Fruit fly (Drosophila melanogaster): ENCODE data around the gene CG34150.

CG34150 gene

DNA sequence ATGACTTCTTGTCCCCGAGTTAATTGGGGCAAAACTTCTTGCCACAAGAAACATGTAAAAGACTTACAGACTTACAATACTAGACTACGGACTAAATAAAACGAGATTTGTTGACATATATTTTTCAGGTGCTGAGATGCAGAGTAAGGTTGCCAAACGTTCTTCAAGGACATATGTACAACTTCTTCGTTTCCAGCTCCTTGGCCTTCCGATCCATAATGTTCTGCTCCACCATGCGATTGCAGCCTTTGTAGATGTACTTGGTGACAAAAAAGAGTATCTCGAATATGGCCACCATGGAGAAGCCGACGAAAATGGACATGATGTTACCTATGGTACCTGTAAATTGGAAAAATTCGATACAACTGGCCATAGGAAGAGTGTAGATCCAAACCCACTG, 43.4 kb downstream of the CG34150 start, which contains the start of gene CAH4:
Gene CAH4, minus strand, starts transcription at position 101 of the 400 bp plus-strand sequence.
- no peak for TF ChIP-seq CG4318 (GFP tag; optimal IDR thresholded peaks at IDR 0.05)
- no peak for TF ChIP-seq Ets21C (GFP tag; optimal IDR thresholded peaks at IDR 0.05)
- no peak for TF ChIP-seq Hr38 (GFP tag; optimal IDR thresholded peaks at IDR 0.05)
- no peak for TF ChIP-seq Gug (GFP tag; IDR thresholded peaks at IDR 0.05)
- no peak for TF ChIP-seq Sox102F (GFP tag; optimal IDR thresholded peaks at IDR 0.05)
- TF ChIP-seq CG34406 (GFP tag; optimal IDR thresholded peaks at IDR 0.05) = no peak
- TF ChIP-seq pdm3 (GFP tag; optimal IDR thresholded peaks at IDR 0.05) = no peak
- no peak for TF ChIP-seq Blimp-1 (GFP tag; optimal IDR thresholded peaks at IDR 0.05)
- no peak for TF ChIP-seq fd85E (GFP tag; optimal IDR thresholded peaks at IDR 0.05)
- TF ChIP-seq CG6163 (GFP tag; IDR thresholded peaks at IDR 0.05) = no peak

DNA sequence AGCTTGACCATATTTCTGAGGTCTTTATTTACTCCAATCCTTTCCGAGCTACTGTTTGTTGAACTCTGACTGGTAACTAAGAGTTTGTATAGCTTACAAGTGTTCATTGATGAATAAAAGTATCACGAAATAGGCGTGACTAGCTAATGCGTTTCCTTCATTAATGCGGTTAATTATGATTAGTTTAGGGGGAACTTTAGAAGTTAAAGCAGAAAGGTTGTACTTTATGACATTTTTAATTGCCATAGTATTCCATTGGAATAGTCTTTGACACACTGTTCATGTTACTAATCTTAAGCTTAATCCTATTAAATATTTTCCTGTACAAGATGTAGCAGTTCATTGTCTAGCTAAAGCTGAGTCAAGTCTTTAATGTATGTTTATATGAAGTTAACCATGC, 45.6 kb downstream of the CG34150 start, which contains the start of gene ppk22:
Gene ppk22, minus strand, starts transcription at position 101 of the 400 bp plus-strand sequence.
- TF ChIP-seq vri (GFP tag; optimal IDR thresholded peaks at IDR 0.05) (no peak), CG34406 (GFP tag; optimal IDR thresholded peaks at IDR 0.05) (no peak), CG6276 (GFP tag; optimal IDR thresholded peaks at IDR 0.05) (no peak), Hr4 (GFP tag; optimal IDR thresholded peaks at IDR 0.05) (no peak), Ets21C (GFP tag; optimal IDR thresholded peaks at IDR 0.05) (no peak), Eip78C (GFP tag) (no peak), svp (GFP tag) (no peak), Hr38 (GFP tag; optimal IDR thresholded peaks at IDR 0.05) (no peak), CG3032 (tag; optimal IDR thresholded peaks at IDR 0.05) (no peak), CG7368 (GFP tag; optimal IDR thresholded peaks at IDR 0.05) (no peak), Sox102F (GFP tag; optimal IDR thresholded peaks at IDR 0.05) (no peak)

DNA sequence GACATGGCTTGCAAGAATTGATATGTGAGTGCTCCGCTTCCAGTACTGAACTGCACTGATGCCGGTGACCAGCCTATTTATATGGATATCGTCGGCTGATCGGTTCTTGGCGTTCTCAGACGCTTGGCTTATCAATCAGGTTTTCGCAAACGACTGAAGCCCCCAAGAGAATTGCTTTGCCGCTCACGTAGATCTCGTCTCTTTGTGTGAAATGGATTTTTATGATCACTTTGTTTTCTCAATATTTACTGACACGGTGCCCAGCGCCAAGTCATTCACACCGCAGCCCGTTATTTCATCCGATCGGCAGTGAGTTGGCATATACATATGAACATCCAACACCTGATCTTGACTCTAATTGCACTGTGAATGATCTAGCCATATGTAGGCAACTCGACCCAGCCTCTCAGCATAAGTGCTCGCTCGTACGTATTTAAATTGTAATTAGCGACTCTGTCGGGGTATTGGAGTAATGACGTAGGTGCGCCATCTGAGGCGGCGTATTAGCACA, 46.3 kb downstream of the CG34150 start, which contains the start of gene CG13639:
Gene CG13639, minus strand, starts transcription at position 51 of the 511 bp plus-strand sequence.
- TF ChIP-seq Eip78C (GFP tag) (peak; percentile 69), achi (GFP tag; optimal IDR thresholded peaks at IDR 0.05) (no peak), ss (GFP tag; optimal IDR thresholded peaks at IDR 0.05) (peak in 1 of 2 experiments; percentile 51), CG11294 (GFP tag; IDR thresholded peaks at IDR 0.05) (no peak), CG8632 (GFP tag; optimal IDR thresholded peaks at IDR 0.05) (no peak), CG6163 (GFP tag; IDR thresholded peaks at IDR 0.05) (0 out of 3 replicates have a peak, but pooled peaks have one; percentile 24), Met (GFP tag; optimal IDR thresholded peaks at IDR 0.05) (no peak), CG9139 (GFP tag; optimal IDR thresholded peaks at IDR 0.05) (peak; percentile 27)

DNA sequence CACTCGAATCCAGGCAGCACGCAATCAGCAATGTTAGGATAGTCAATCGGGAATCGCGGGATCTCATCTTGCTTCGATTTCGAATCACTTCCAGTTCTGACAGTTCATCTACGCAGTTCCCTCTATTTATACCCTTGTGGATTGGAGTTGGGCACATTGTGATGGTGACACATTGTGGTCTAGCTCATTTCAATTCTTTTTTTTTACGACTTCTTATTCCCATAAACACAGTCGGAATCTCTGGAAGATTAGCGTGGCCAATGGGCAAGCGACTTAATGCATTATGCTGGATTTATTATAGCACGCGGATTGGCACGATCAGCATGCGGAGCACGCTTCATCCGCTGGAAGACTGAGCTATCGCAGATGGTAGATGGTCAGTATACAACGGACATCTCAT, 48.0 kb downstream of the CG34150 start, which contains the start of gene CG13640:
Gene CG13640, minus strand, starts transcription at position 101 of the 400 bp plus-strand sequence.
- TF ChIP-seq CG34406 (GFP tag; optimal IDR thresholded peaks at IDR 0.05) = no peak
- no peak for TF ChIP-seq CG3919 (GFP tag; optimal IDR thresholded peaks at IDR 0.05)
- TF ChIP-seq CG7368 (GFP tag; optimal IDR thresholded peaks at IDR 0.05) = no peak
- TF ChIP-seq Ets96B (tag; optimal IDR thresholded peaks at IDR 0.05) = no peak
- no peak for TF ChIP-seq Hr38 (GFP tag; optimal IDR thresholded peaks at IDR 0.05)
- TF ChIP-seq Sox102F (GFP tag; optimal IDR thresholded peaks at IDR 0.05) = no peak
- TF ChIP-seq fd59A (GFP tag; optimal IDR thresholded peaks at IDR 0.05) = no peak
- no peak for TF ChIP-seq Ets21C (GFP tag; optimal IDR thresholded peaks at IDR 0.05)
- TF ChIP-seq Lpt (GFP tag; optimal IDR thresholded peaks at IDR 0.05) = no peak
- TF ChIP-seq CG8119 (GFP tag; IDR thresholded peaks at IDR 0.05) = no peak
- no peak for TF ChIP-seq CG6808 (GFP tag; optimal IDR thresholded peaks at IDR 0.05)
- no peak for TF ChIP-seq CG16779 (tag; optimal IDR thresholded peaks at IDR 0.05)
- TF ChIP-seq svp (GFP tag) = no peak
- no peak for TF ChIP-seq dsx (GFP tag; optimal IDR thresholded peaks at IDR 0.05; ENCODE audit: poor library complexity, severe bottlenecking)
- no peak for TF ChIP-seq CG11902 (GFP tag; optimal IDR thresholded peaks at IDR 0.05)
- TF ChIP-seq net (GFP tag; optimal IDR thresholded peaks at IDR 0.05) = no peak
- no peak for TF ChIP-seq CG8319 (GFP tag; optimal IDR thresholded peaks at IDR 0.05)
